Fruit fly (Drosophila melanogaster): ENCODE results near the gene CG46435.

Gene CG46435

DNA sequence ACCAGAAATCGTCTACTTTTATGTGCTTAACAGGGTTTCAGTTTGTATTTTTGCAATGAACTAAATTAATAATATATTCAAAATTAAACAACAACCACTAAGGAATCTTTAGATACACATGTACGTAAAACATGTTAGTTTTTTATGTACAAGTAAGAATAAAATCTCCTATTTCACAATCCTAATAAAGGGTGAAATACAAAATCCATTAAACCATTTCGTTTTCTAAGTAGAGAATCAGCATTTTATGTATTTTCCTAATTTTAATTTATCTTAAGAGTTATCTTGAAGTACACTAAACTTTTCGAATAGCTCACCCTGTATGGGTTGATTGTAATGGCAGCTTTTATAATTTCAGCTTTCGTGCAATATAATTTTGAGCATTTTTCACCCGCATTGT lies 16.8 kb downstream of the CG46435 start (continued):
- TF ChIP-seq al (GFP tag; IDR thresholded peaks at IDR 0.05) (peak; percentile 45), dpn (GFP tag; optimal IDR thresholded peaks at IDR 0.05) (no peak), Hand (GFP tag; optimal IDR thresholded peaks at IDR 0.05) (no peak), Ada2b (GFP tag; IDR thresholded peaks at IDR 0.05) (0 out of 2 replicates have a peak, but pooled peaks have one; percentile 14), Oli (tag; optimal IDR thresholded peaks at IDR 0.05) (peak; percentile 26), CG3281 (GFP tag; optimal IDR thresholded peaks at IDR 0.05) (peak; percentile 69), CG31441 (GFP tag; IDR thresholded peaks at IDR 0.05) (peak; percentile 62), CG30403 (GFP tag; optimal IDR thresholded peaks at IDR 0.05) (peak; percentile 66), Ravus (GFP tag; IDR thresholded peaks at IDR 0.05) (no peak), CG17385 (GFP tag; optimal IDR thresholded peaks at IDR 0.05) (peak; percentile 6), CG12155 (GFP tag; optimal IDR thresholded peaks at IDR 0.05) (peak; percentile 37), Fer3 (tag; optimal IDR thresholded peaks at IDR 0.05) (peak; percentile 51), zfh2 (GFP tag; optimal IDR thresholded peaks at IDR 0.05) (peak; percentile 1), CG17359 (tag; optimal IDR thresholded peaks at IDR 0.05) (peak; percentile 52), gcm (GFP tag; optimal IDR thresholded peaks at IDR 0.05) (no peak), zen2 (GFP tag; IDR thresholded peaks at IDR 0.05; ENCODE audit: partially characterized antibody) (no peak), CG12391 (tag; optimal IDR thresholded peaks at IDR 0.05) (peak; percentile 22), Fer1 (GFP tag; optimal IDR thresholded peaks at IDR 0.05) (no peak)

DNA sequence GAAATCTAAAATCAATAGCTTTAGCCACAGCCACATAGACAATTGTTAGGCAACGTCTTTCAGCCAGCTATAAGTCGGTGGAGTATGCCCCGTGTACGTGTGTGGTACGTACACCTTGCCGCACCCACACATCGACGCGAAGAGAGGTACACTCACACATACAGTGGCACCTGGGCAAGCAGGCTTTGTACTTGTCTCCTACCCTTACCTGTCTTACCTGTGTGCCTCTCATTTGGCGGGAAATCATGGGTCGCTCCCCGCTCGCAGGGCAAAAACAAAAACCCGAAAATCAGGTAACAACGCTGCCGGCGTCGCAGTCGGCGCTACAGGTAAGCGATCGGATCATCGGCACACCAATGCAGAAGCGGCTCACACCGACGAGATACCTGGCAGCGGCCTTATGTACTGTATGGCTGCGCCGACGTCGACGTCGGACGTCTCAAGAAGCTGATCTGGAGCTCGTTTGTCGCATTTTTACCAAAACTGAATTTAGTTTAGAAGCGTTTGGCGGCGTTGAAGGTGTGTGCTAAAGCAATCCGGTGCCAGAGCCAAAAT lies 17.3 kb downstream of the CG46435 start:
- TF ChIP-seq onecut (GFP tag; IDR thresholded peaks at IDR 0.05) (peak; percentile 16; the same call in 1 of the 2 replicates), CG12659 (GFP tag; optimal IDR thresholded peaks at IDR 0.05) (no peak), slou (GFP tag; optimal IDR thresholded peaks at IDR 0.05) (no peak), Gsc (GFP tag; IDR thresholded peaks at IDR 0.05) (no peak), Pdp1 (GFP tag; optimal IDR thresholded peaks at IDR 0.05) (peak in 1 of 2 experiments; percentile 55), Lpt (GFP tag; optimal IDR thresholded peaks at IDR 0.05) (no peak), Med (GFP tag) (peak; percentile 84), Adf1 (GFP tag; IDR thresholded peaks at IDR 0.05) (peak; percentile 94), ci (GFP tag; IDR thresholded peaks at IDR 0.05) (0 out of 3 replicates have a peak, but pooled peaks have one; percentile 34), sens (GFP tag) (peak; percentile 11), Abd-B (GFP tag; optimal IDR thresholded peaks at IDR 0.05) (no peak), Myb (GFP tag; optimal IDR thresholded peaks at IDR 0.05) (no peak), peb (GFP tag; IDR thresholded peaks at IDR 0.05) (no peak), CG16813 (GFP tag; IDR thresholded peaks at IDR 0.05; ENCODE audit: partially characterized antibody) (0 out of 3 replicates have a peak, but pooled peaks have one; percentile 2), CG42726 (GFP tag; IDR thresholded peaks at IDR 0.05; ENCODE audit: partially characterized antibody) (peak; percentile 42; the same call in 1 of the 2 replicates), crol (GFP tag; IDR thresholded peaks at IDR 0.05) (0 out of 2 replicates have a peak, but pooled peaks have one; percentile 30), E2f1 (GFP tag; IDR thresholded peaks at IDR 0.05) (peak; percentile 33; the same call in 1 of the 2 replicates), Blimp-1 (GFP tag; optimal IDR thresholded peaks at IDR 0.05) (no peak), zf30C (GFP tag; optimal IDR thresholded peaks at IDR 0.05) (peak; percentile 17), CG4730 (GFP tag; IDR thresholded peaks at IDR 0.05) (no peak), kni (GFP tag; optimal IDR thresholded peaks at IDR 0.05) (peak; percentile 96), D19A (tag; optimal IDR thresholded peaks at IDR 0.05) (no peak), CG17385 (GFP tag; optimal IDR thresholded peaks at IDR 0.05) (no peak), dysf (GFP tag; IDR thresholded peaks at IDR 0.05) (0 out of 3 replicates have a peak, but pooled peaks have one; percentile 8), D (optimal IDR thresholded peaks at IDR 0.05) (peak; percentile 93), D (GFP tag; optimal IDR thresholded peaks at IDR 0.05) (no peak), oc (tag; optimal IDR thresholded peaks at IDR 0.05) (peak; percentile 40), Oli (tag; optimal IDR thresholded peaks at IDR 0.05) (no peak), nom (GFP tag; optimal IDR thresholded peaks at IDR 0.05) (peak; percentile 19), row (GFP tag; IDR thresholded peaks at IDR 0.05) (no peak), cwo (GFP tag; optimal IDR thresholded peaks at IDR 0.05) (no peak), CG2712 (tag; optimal IDR thresholded peaks at IDR 0.05) (peak; percentile 11), sna (GFP tag; IDR thresholded peaks at IDR 0.05; ENCODE audit: partially characterized antibody) (peak; percentile 25; the same call in 1 of the 2 replicates)

Data from whole organism, embryonic.